Worm (Caenorhabditis elegans): Measurements from ENCODE around the gene F36H12.3.
"Not testable (repeated sequence)": the region's sequence is repeated elsewhere in the genome, so short reads cannot be mapped to it uniquely, and the experiment has no call there.

ce11 chrIV:5295240-5295639, 22.6 kb downstream of the F36H12.3 start, which contains the start of gene msp-51:
- not testable (repeated sequence) for TF ChIP-seq T22C8.4 (GFP tag; IDR thresholded peaks at IDR 0.05); ztf-23 (GFP tag; IDR thresholded peaks at IDR 0.05); klf-2 (GFP tag; conservative IDR thresholded peaks at IDR 0.05); flt-1 (GFP tag; IDR thresholded peaks at IDR 0.05); tab-1 (GFP tag; IDR thresholded peaks at IDR 0.05); ref-1 (GFP tag; conservative IDR thresholded peaks at IDR 0.05); cog-1 (tag; optimal IDR thresholded peaks at IDR 0.05); med-1 (GFP tag; optimal IDR thresholded peaks at IDR 0.05; ENCODE audit: insufficient read depth)

All from whole organism, midembryonic.